Worm (Caenorhabditis elegans) whole organism, mixed stage, embryonic: Measurements from ENCODE around the gene his-38.
A peak's percentile ranks its signal among the peaks of the same experiment; 100 is the strongest.

Experiments
- M03D4.4 ChIP-seq: sonication (generic microtip); optimal IDR thresholded peaks from 2 replicates; lab custom pipeline; 2017; ENCODE audit warnings: mild to moderate bottlenecking, missing genetic modification characterization, missing compliant biosample characterization
- bed-3 ChIP-seq: fragments of 200-800 bp; sonication (Bioruptor generic); optimal IDR thresholded peaks from 3 replicates; lab custom pipeline; 2018; ENCODE audit warnings: mild to moderate bottlenecking, missing genetic modification characterization, moderate library complexity, missing compliant biosample characterization
- blmp-1 ChIP-seq: fragments of 150-350 bp; optimal IDR thresholded peaks from 2 replicates; lab custom pipeline; 2014; ENCODE audit warnings: missing biosample characterization, missing genetic modification characterization
- ceh-39 ChIP-seq: fragments of 150-350 bp; optimal IDR thresholded peaks from 2 replicates; lab custom pipeline; 2014; ENCODE audit warnings: missing biosample characterization, missing genetic modification characterization
- ceh-43 ChIP-seq: fragments of 200-800 bp; sonication (Bioruptor generic); optimal IDR thresholded peaks from 2 replicates; lab custom pipeline; 2018; ENCODE audit warnings: mild to moderate bottlenecking, missing genetic modification characterization, moderate library complexity, missing compliant biosample characterization
- ceh-83 ChIP-seq: fragments of 200-800 bp; sonication (Bioruptor generic); optimal IDR thresholded peaks from 2 replicates; lab custom pipeline; 2018; ENCODE audit warnings: mild to moderate bottlenecking, missing genetic modification characterization, missing compliant biosample characterization
- ces-1 ChIP-seq: fragments of 150-350 bp; optimal IDR thresholded peaks from 2 replicates; lab custom pipeline; 2014; ENCODE audit warnings: missing biosample characterization, missing genetic modification reagents, missing genetic modification characterization
- cnd-1 ChIP-seq: fragments of 200-800 bp; sonication (Bioruptor generic); optimal IDR thresholded peaks from 2 replicates; lab custom pipeline; 2018; ENCODE audit warnings: mild to moderate bottlenecking, missing genetic modification characterization, missing compliant biosample characterization
- drap-1 ChIP-seq: fragments of 200-800 bp; sonication (Bioruptor generic); optimal IDR thresholded peaks from 3 replicates; lab custom pipeline; 2018; ENCODE audit warnings: mild to moderate bottlenecking, missing genetic modification characterization, missing compliant biosample characterization
- elt-1 ChIP-seq: sonication (generic microtip); optimal IDR thresholded peaks from 2 replicates; lab custom pipeline; 2017; ENCODE audit warnings: missing genetic modification characterization, mild to moderate bottlenecking, missing compliant biosample characterization, antibody characterized with exemption, moderate library complexity, borderline replicate concordance; ENCODE audit not compliant: insufficient read depth
- elt-3 ChIP-seq: fragments of 150-350 bp; optimal IDR thresholded peaks from 2 replicates; lab custom pipeline; 2014; ENCODE audit warnings: missing biosample characterization, missing genetic modification characterization
- flh-1 ChIP-seq: fragments of 200-800 bp; sonication (Bioruptor generic); optimal IDR thresholded peaks from 2 replicates; lab custom pipeline; 2018; ENCODE audit warnings: mild to moderate bottlenecking, missing genetic modification characterization, moderate library complexity, missing compliant biosample characterization
- ham-2 ChIP-seq: fragments of 200-800 bp; sonication (Bioruptor generic); optimal IDR thresholded peaks from 2 replicates; lab custom pipeline; 2018; ENCODE audit warnings: mild to moderate bottlenecking, missing genetic modification characterization, missing compliant biosample characterization
- hlh-1 ChIP-seq: fragments of 150-350 bp; optimal IDR thresholded peaks from 2 replicates; lab custom pipeline; 2014; ENCODE audit warnings: missing biosample characterization, missing genetic modification reagents, missing genetic modification characterization
- lin-13 ChIP-seq: fragments of 150-350 bp; optimal IDR thresholded peaks from 2 replicates; lab custom pipeline; 2014; ENCODE audit warnings: missing biosample characterization, missing genetic modification characterization
- lin-32 ChIP-seq: fragments of 200-800 bp; sonication (Bioruptor generic); optimal IDR thresholded peaks from 2 replicates; lab custom pipeline; 2018; ENCODE audit warnings: mild to moderate bottlenecking, missing genetic modification characterization, missing compliant biosample characterization
- lsy-2 ChIP-seq: fragments of 150-350 bp; optimal IDR thresholded peaks from 2 replicates; lab custom pipeline; 2014; ENCODE audit warnings: missing biosample characterization, missing genetic modification characterization
- mab-5 ChIP-seq: fragments of 150-350 bp; optimal IDR thresholded peaks from 2 replicates; lab custom pipeline; 2014; ENCODE audit warnings: missing biosample characterization, missing genetic modification characterization
- mep-1 ChIP-seq: fragments of 150-350 bp; optimal IDR thresholded peaks from 2 replicates; lab custom pipeline; 2017; ENCODE audit warnings: missing biosample characterization, missing genetic modification reagents, missing genetic modification characterization, inconsistent platforms
- mls-2 ChIP-seq: sonication (generic microtip); optimal IDR thresholded peaks from 2 replicates; lab custom pipeline; 2016; ENCODE audit warnings: mild to moderate bottlenecking, missing genetic modification characterization, moderate library complexity, missing compliant biosample characterization
- nhr-12 ChIP-seq: fragments of 150-350 bp; optimal IDR thresholded peaks from 2 replicates; lab custom pipeline; 2014; ENCODE audit warnings: missing biosample characterization, missing genetic modification characterization
- nhr-2 ChIP-seq: fragments of 150-350 bp; optimal IDR thresholded peaks from 2 replicates; lab custom pipeline; 2014; ENCODE audit warnings: missing biosample characterization, missing genetic modification characterization
- nhr-237 ChIP-seq: fragments of 150-350 bp; optimal IDR thresholded peaks from 2 replicates; lab custom pipeline; 2014; ENCODE audit warnings: missing biosample characterization, missing genetic modification characterization
- nhr-28 ChIP-seq: fragments of 150-350 bp; optimal IDR thresholded peaks from 2 replicates; lab custom pipeline; 2014; ENCODE audit warnings: missing biosample characterization, missing genetic modification characterization
- nhr-76 ChIP-seq: sonication (generic microtip); optimal IDR thresholded peaks from 2 replicates; lab custom pipeline; 2017; ENCODE audit warnings: missing biosample characterization, missing genetic modification characterization
- pha-4 ChIP-seq: fragments of 150-350 bp; optimal IDR thresholded peaks from 2 replicates; lab custom pipeline; 2018; ENCODE audit warnings: missing biosample characterization, missing genetic modification reagents, missing genetic modification characterization
- sem-2 ChIP-seq: fragments of 200-800 bp; sonication (Bioruptor generic); optimal IDR thresholded peaks from 2 replicates; lab custom pipeline; 2018; ENCODE audit warnings: mild to moderate bottlenecking, missing genetic modification characterization, missing compliant biosample characterization
- snpc-4 ChIP-seq: fragments of 150-350 bp; optimal IDR thresholded peaks from 2 replicates; lab custom pipeline; 2014; ENCODE audit warnings: missing biosample characterization, missing genetic modification characterization
- sptf-1 ChIP-seq: sonication (generic microtip); optimal IDR thresholded peaks from 2 replicates; lab custom pipeline; 2017; ENCODE audit warnings: mild to moderate bottlenecking, missing genetic modification characterization, moderate library complexity, missing compliant biosample characterization
- tbx-8 ChIP-seq: fragments of 200-800 bp; sonication (Bioruptor generic); optimal IDR thresholded peaks from 2 replicates; lab custom pipeline; 2018; ENCODE audit warnings: mild to moderate bottlenecking, missing genetic modification characterization, moderate library complexity, missing compliant biosample characterization
- unc-120 ChIP-seq: sonication (generic microtip); optimal IDR thresholded peaks from 2 replicates; lab custom pipeline; 2017; ENCODE audit warnings: missing genetic modification characterization, missing compliant biosample characterization; ENCODE audit not compliant: poor library complexity, severe bottlenecking
- unc-62 ChIP-seq: fragments of 150-350 bp; optimal IDR thresholded peaks from 2 replicates; lab custom pipeline; 2014; ENCODE audit warnings: missing biosample characterization, missing genetic modification reagents, missing genetic modification characterization
- zip-8 ChIP-seq: fragments of 150-350 bp; optimal IDR thresholded peaks from 2 replicates; lab custom pipeline; 2014; ENCODE audit warnings: missing biosample characterization, missing genetic modification characterization
- ztf-11 ChIP-seq: fragments of 150-350 bp; optimal IDR thresholded peaks from 2 replicates; lab custom pipeline; 2014; ENCODE audit warnings: missing biosample characterization, missing genetic modification characterization

his-38 gene

ce11 chrX:7309775-7310174 is at the start of gene his-38, which contains the start of gene his-40:
his-38 (minus strand) TSS chrX:7309875.
his-40 (plus strand) TSS chrX:7310110.
- TF ChIP-seq sem-2 (GFP tag; lab: Kevin White, UChicago) (no peak), lin-32 (GFP tag; lab: Kevin White, UChicago) (no peak)

- TF ChIP-seq zip-8 (tag; lab: Kevin White, UChicago) = no peak
- TF ChIP-seq mls-2 (tag; lab: Kevin White, UChicago) = no peak
- TF ChIP-seq nhr-12 (tag; lab: Kevin White, UChicago) = no peak
- TF ChIP-seq sem-2 (GFP tag; lab: Kevin White, UChicago) = no peak
- no peak for TF ChIP-seq mab-5 (tag; lab: Kevin White, UChicago)
- TF ChIP-seq elt-1 = no peak
- no peak for TF ChIP-seq bed-3 (GFP tag; lab: Kevin White, UChicago)
- no peak for TF ChIP-seq M03D4.4 (tag; lab: Kevin White, UChicago)
- TF ChIP-seq nhr-237 (tag; lab: Kevin White, UChicago) = no peak
Observed at ce11 chrX:7343747-7344146, 34.1 kb upstream of the his-38 start, which contains the start of gene C07D8.5. C07D8.5 (plus strand) TSS chrX:7344047.

- TF ChIP-seq ceh-43 (no peak), cnd-1 (no peak), elt-3 (tag; lab: Kevin White, UChicago) (no peak), unc-62 (GFP tag; lab: Kevin White, UChicago) (no peak), flh-1 (GFP tag; lab: Kevin White, UChicago) (no peak), nhr-2 (tag; lab: Kevin White, UChicago) (no peak), sptf-1 (no peak), hlh-1 (tag; lab: Kevin White, UChicago) (no peak), lsy-2 (tag; lab: Kevin White, UChicago) (no peak), drap-1 (no peak), M03D4.4 (tag; lab: Kevin White, UChicago) (no peak), ceh-83 (GFP tag; lab: Kevin White, UChicago) (no peak)
- TF ChIP-seq, all 35 proteins: peak for 0
Observed at ce11 chrX:7343218-7343617, 33.5 kb upstream of the his-38 start.

- TF ChIP-seq unc-120 (tag; lab: Kevin White, UChicago) (peak; percentile 1), hlh-1 (tag; lab: Kevin White, UChicago) (peak; percentile 62), ces-1 (GFP tag; lab: Kevin White, UChicago) (no peak), zip-8 (tag; lab: Kevin White, UChicago) (no peak), mls-2 (tag; lab: Kevin White, UChicago) (no peak), mep-1 (tag; lab: Kevin White, UChicago) (no peak), ham-2 (GFP tag; lab: Kevin White, UChicago) (no peak), nhr-28 (tag; lab: Kevin White, UChicago) (no peak), ztf-11 (tag; lab: Kevin White, UChicago) (no peak), sptf-1 (no peak), elt-1 (no peak), unc-62 (GFP tag; lab: Kevin White, UChicago) (peak; percentile 24), elt-3 (tag; lab: Kevin White, UChicago) (no peak), mab-5 (tag; lab: Kevin White, UChicago) (no peak), M03D4.4 (tag; lab: Kevin White, UChicago) (no peak), sem-2 (GFP tag; lab: Kevin White, UChicago) (no peak), nhr-237 (tag; lab: Kevin White, UChicago) (no peak), drap-1 (no peak)
- TF ChIP-seq, all 35 proteins: peak for 3
Observed at ce11 chrX:7340915-7341559, 31.4 kb upstream of the his-38 start, which contains the start of gene C07D8.6. C07D8.6 (plus strand) TSS chrX:7341509.

ce11 chrX:7340394-7340793 is 30.7 kb upstream of the his-38 start:
- TF ChIP-seq elt-1 (no peak), lin-32 (GFP tag; lab: Kevin White, UChicago) (no peak), zip-8 (tag; lab: Kevin White, UChicago) (peak; percentile 4)

DNA sequence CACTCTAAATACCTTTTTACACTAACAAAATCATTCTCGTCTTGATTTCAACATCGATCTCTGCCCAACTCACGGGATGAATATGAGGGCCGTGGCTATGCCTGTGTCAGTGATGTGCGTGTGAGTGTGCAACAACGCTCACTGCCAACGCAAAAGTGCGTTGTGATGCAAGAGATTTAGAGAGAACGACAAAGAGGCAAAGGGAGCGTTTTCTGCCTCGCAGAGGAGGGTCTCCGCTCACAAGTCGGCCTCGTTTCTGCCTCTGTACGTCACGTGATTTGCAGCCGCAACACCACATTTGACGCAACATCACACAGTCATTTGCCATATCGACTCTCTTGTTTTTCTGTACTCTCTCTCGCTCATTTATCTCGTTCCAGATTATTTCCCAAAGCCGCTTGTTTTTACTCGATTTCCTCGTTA is 24.6 kb upstream of the his-38 start, which contains the start of gene epg-7:
epg-7 (plus strand) TSS at position 413 of the 423 bp plus-strand sequence.
- TF ChIP-seq ham-2 (GFP tag; lab: Kevin White, UChicago) = peak; percentile 61
- peak; percentile 79 for TF ChIP-seq lin-13 (tag; lab: Kevin White, UChicago)
- peak; percentile 68 for TF ChIP-seq lsy-2 (tag; lab: Kevin White, UChicago)
- TF ChIP-seq zip-8 (tag; lab: Kevin White, UChicago) = peak; percentile 10
- no peak for TF ChIP-seq flh-1 (GFP tag; lab: Kevin White, UChicago)
- peak; percentile 26 for TF ChIP-seq elt-1
- peak; percentile 28 for TF ChIP-seq sptf-1
- TF ChIP-seq pha-4 (tag; lab: Kevin White, UChicago) = peak; percentile 90
- TF ChIP-seq elt-3 (tag; lab: Kevin White, UChicago) = no peak
- peak; percentile 67 for TF ChIP-seq ces-1 (GFP tag; lab: Kevin White, UChicago)
- TF ChIP-seq nhr-76 = no peak
- no peak for TF ChIP-seq ceh-43
- TF ChIP-seq tbx-8 (GFP tag; lab: Kevin White, UChicago) = no peak
- peak; percentile 82 for TF ChIP-seq hlh-1 (tag; lab: Kevin White, UChicago)
- TF ChIP-seq unc-62 (GFP tag; lab: Kevin White, UChicago) = peak; percentile 74
- TF ChIP-seq sem-2 (GFP tag; lab: Kevin White, UChicago) = no peak
- peak; percentile 36 for TF ChIP-seq ztf-11 (tag; lab: Kevin White, UChicago)
- no peak for TF ChIP-seq nhr-12 (tag; lab: Kevin White, UChicago)
- peak; percentile 66 for TF ChIP-seq cnd-1
- TF ChIP-seq blmp-1 (tag; lab: Kevin White, UChicago) = no peak
- peak; percentile 77 for TF ChIP-seq nhr-237 (tag; lab: Kevin White, UChicago)
- TF ChIP-seq snpc-4 (tag; lab: Kevin White, UChicago) = no peak
- peak; percentile 52 for TF ChIP-seq drap-1
- peak; percentile 78 for TF ChIP-seq ceh-39 (tag; lab: Kevin White, UChicago)
- TF ChIP-seq mls-2 (tag; lab: Kevin White, UChicago) = peak; percentile 64
